Fruit fly (Drosophila melanogaster): ENCODE data around the gene Gba1b.

Gene Gba1b

DNA sequence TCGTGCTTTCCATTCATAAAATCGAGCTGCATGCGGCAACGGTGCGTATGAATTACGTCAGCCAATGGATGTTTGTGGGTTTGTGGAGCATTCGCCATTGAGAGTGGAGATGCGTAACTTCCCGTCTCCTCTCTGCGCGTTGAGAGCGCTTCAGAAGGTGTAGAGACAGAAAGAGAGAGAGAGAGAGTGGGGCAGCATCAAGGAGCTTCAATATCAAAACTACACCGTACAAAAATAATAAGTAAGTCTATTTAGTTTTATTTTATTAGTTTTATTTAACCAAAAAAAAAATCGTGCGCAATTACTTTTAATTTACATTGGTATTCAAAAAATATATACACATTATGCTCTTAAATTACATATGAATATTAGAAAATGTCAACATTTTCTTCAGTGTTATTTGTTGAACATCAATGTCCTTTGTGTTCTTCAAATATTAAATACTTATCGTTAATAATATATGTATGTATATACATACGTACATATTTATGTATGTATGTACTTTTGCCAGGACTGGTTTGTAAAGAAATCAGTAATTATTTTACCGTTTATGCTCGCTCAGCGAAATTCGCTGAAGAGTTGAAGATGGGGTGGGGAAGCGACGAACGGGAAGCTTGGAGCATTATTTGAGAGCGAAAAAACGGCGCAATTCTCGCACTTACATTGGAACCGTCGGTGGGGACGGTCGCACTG lies 18.2 kb downstream of the Gba1b start, which contains the start of gene CG10365 (continued):
- no peak for TF ChIP-seq ham (GFP tag; IDR thresholded peaks at IDR 0.05)
- TF ChIP-seq sd (tag; optimal IDR thresholded peaks at IDR 0.05), result peak; percentile 65
- TF ChIP-seq gfzf (GFP tag; optimal IDR thresholded peaks at IDR 0.05), result no peak
- peak; percentile 80 for TF ChIP-seq sob (GFP tag; IDR thresholded peaks at IDR 0.05)
- TF ChIP-seq bab2 (GFP tag; optimal IDR thresholded peaks at IDR 0.05), result peak; percentile 21
- no peak for TF ChIP-seq jumu (GFP tag; optimal IDR thresholded peaks at IDR 0.05)
- TF ChIP-seq dpn (GFP tag; optimal IDR thresholded peaks at IDR 0.05), result peak in 1 of 2 experiments; percentile 86
- no peak for TF ChIP-seq Stat92E (GFP tag; optimal IDR thresholded peaks at IDR 0.05)
- TF ChIP-seq Nf-YA (GFP tag; IDR thresholded peaks at IDR 0.05), result peak; percentile 82
- peak; percentile 81 for TF ChIP-seq CG3847 (GFP tag; IDR thresholded peaks at IDR 0.05)
- no peak for TF ChIP-seq CG8478 (optimal IDR thresholded peaks at IDR 0.05)
- TF ChIP-seq Scr (GFP tag; IDR thresholded peaks at IDR 0.05; ENCODE audit: partially characterized antibody), result no peak
- no peak for TF ChIP-seq Rx (GFP tag; IDR thresholded peaks at IDR 0.05)
- TF ChIP-seq CG18262 (tag; optimal IDR thresholded peaks at IDR 0.05), result peak; percentile 78
- TF ChIP-seq CG3995 (GFP tag; optimal IDR thresholded peaks at IDR 0.05), result no peak
- peak; percentile 70 for TF ChIP-seq CG5180 (GFP tag; optimal IDR thresholded peaks at IDR 0.05)
- TF ChIP-seq nerfin-2 (GFP tag; IDR thresholded peaks at IDR 0.05; ENCODE audit: partially characterized antibody), result no peak
- no peak for TF ChIP-seq emc (GFP tag; optimal IDR thresholded peaks at IDR 0.05)
- peak; percentile 86 for TF ChIP-seq E2f1 (GFP tag; IDR thresholded peaks at IDR 0.05)
- peak; percentile 91 for TF ChIP-seq CG32532 (GFP tag; IDR thresholded peaks at IDR 0.05)
- TF ChIP-seq CG8765 (GFP tag; IDR thresholded peaks at IDR 0.05), result no peak
- peak; percentile 35; the same call in 1 of the 2 replicates for TF ChIP-seq MBD-R2 (GFP tag; IDR thresholded peaks at IDR 0.05)
- peak; percentile 40 for TF ChIP-seq kay (GFP tag; optimal IDR thresholded peaks at IDR 0.05)
- no peak for TF ChIP-seq CG10431 (GFP tag; optimal IDR thresholded peaks at IDR 0.05)
- peak; percentile 96 for TF ChIP-seq PHDP (tag; optimal IDR thresholded peaks at IDR 0.05)
- peak; percentile 58 for TF ChIP-seq CG17829 (tag; optimal IDR thresholded peaks at IDR 0.05)
- TF ChIP-seq stwl (tag; optimal IDR thresholded peaks at IDR 0.05), result no peak
- TF ChIP-seq CG30403 (GFP tag; optimal IDR thresholded peaks at IDR 0.05), result peak; percentile 90
- peak; percentile 79 for TF ChIP-seq oc (tag; optimal IDR thresholded peaks at IDR 0.05)
- TF ChIP-seq D19A (tag; optimal IDR thresholded peaks at IDR 0.05), result peak; percentile 76
- TF ChIP-seq Camta (GFP tag; optimal IDR thresholded peaks at IDR 0.05), result peak; percentile 17
- TF ChIP-seq CG43689 (GFP tag; IDR thresholded peaks at IDR 0.05), result peak; percentile 59
- TF ChIP-seq CG31441 (GFP tag; IDR thresholded peaks at IDR 0.05), result peak; percentile 93
- TF ChIP-seq Hsf (GFP tag; optimal IDR thresholded peaks at IDR 0.05), result peak; percentile 38
- peak; percentile 26 for TF ChIP-seq CG8290 (GFP tag; optimal IDR thresholded peaks at IDR 0.05)
- no peak for TF ChIP-seq CG8290 (tag; optimal IDR thresholded peaks at IDR 0.05)
- TF ChIP-seq twi (tag; optimal IDR thresholded peaks at IDR 0.05), result no peak
- TF ChIP-seq zfh2 (GFP tag; optimal IDR thresholded peaks at IDR 0.05), result no peak
- TF ChIP-seq E2f2 (GFP tag; IDR thresholded peaks at IDR 0.05), result peak; percentile 56; the same call in 1 of the 2 replicates
- TF ChIP-seq ken (GFP tag; IDR thresholded peaks at IDR 0.05), result no peak
- TF ChIP-seq Abd-B (GFP tag; optimal IDR thresholded peaks at IDR 0.05), result peak; percentile 43
- TF ChIP-seq sisA (GFP tag; IDR thresholded peaks at IDR 0.05), result peak; percentile 76
- TF ChIP-seq kni (GFP tag; optimal IDR thresholded peaks at IDR 0.05), result no peak
- TF ChIP-seq aop (GFP tag; IDR thresholded peaks at IDR 0.05), result no peak
- peak; percentile 94 for TF ChIP-seq CG12391 (tag; optimal IDR thresholded peaks at IDR 0.05)
- peak in 1 of 3 experiments; percentile 39 for TF ChIP-seq lola (GFP tag; optimal IDR thresholded peaks at IDR 0.05)
- no peak for TF ChIP-seq CG10274 (GFP tag; optimal IDR thresholded peaks at IDR 0.05)
- TF ChIP-seq CG10543 (GFP tag; optimal IDR thresholded peaks at IDR 0.05), result peak; percentile 69
- no peak for TF ChIP-seq ro (GFP tag; IDR thresholded peaks at IDR 0.05)
- TF ChIP-seq psq (GFP tag; optimal IDR thresholded peaks at IDR 0.05), result peak; percentile 52
- peak; percentile 67 for TF ChIP-seq kah (GFP tag; optimal IDR thresholded peaks at IDR 0.05)
